Fruit fly (Drosophila melanogaster) whole organism, embryonic: ENCODE measurements around the gene CG13721.
A peak's percentile ranks its signal among the peaks of the same experiment; 100 is the strongest.

Experiments
- Ada2b ChIP-seq: fragments of 200-800 bp; sonication (Bioruptor generic); IDR thresholded peaks from 2 replicates; pipeline ENCODE4 v1.3.6; 2022; ENCODE audit warnings: missing biosample characterization, missing genetic modification characterization
- Bteb2 ChIP-seq: fragments of 200-800 bp; sonication (Bioruptor generic); optimal IDR thresholded peaks from 2 replicates; lab custom pipeline; 2016; ENCODE audit warnings: missing biosample characterization, missing genetic modification characterization
- CG10147 ChIP-seq: fragments of 200-800 bp; sonication (Bioruptor generic); optimal IDR thresholded peaks from 2 replicates; lab custom pipeline; 2019; ENCODE audit warnings: missing biosample characterization, mild to moderate bottlenecking, missing genetic modification characterization, moderate library complexity
- CG10209 ChIP-seq: fragments of 200-800 bp; sonication (Bioruptor generic); optimal IDR thresholded peaks from 3 replicates; lab custom pipeline; 2017; ENCODE audit warnings: missing biosample characterization, mild to moderate bottlenecking, missing genetic modification characterization, missing genetic modification reagents
- CG10543 ChIP-seq: fragments of 200-800 bp; sonication (Bioruptor generic); optimal IDR thresholded peaks from 3 replicates; lab custom pipeline; 2017; ENCODE audit warnings: missing biosample characterization, mild to moderate bottlenecking, missing genetic modification characterization, moderate library complexity
- CG11247 ChIP-seq: fragments of 200-800 bp; sonication (Bioruptor generic); IDR thresholded peaks from 2 replicates; pipeline ENCODE4 v1.3.6; 2022; ENCODE audit warnings: missing biosample characterization, missing genetic modification characterization
- CG12071 ChIP-seq: fragments of 200-800 bp; sonication (Bioruptor generic); optimal IDR thresholded peaks from 3 replicates; lab custom pipeline; 2018; ENCODE audit warnings: missing biosample characterization, mild to moderate bottlenecking, missing genetic modification characterization
- CG12659 ChIP-seq: fragments of 200-800 bp; sonication (Bioruptor generic); optimal IDR thresholded peaks from 3 replicates; lab custom pipeline; 2017; ENCODE audit warnings: mild to moderate bottlenecking, missing biosample characterization, missing genetic modification reagents, missing genetic modification characterization
- CG15011 ChIP-seq: fragments of 200-800 bp; sonication (Bioruptor generic); optimal IDR thresholded peaks from 3 replicates; lab custom pipeline; 2018; ENCODE audit warnings: missing biosample characterization, mild to moderate bottlenecking, missing genetic modification characterization
- CG15269 ChIP-seq: fragments of 200-800 bp; sonication (Bioruptor generic); optimal IDR thresholded peaks from 2 replicates; lab custom pipeline; 2018; ENCODE audit warnings: missing biosample characterization, mild to moderate bottlenecking, missing genetic modification characterization, moderate library complexity
- CG18619 ChIP-seq: fragments of 200-800 bp; sonication (Bioruptor generic); optimal IDR thresholded peaks from 3 replicates; lab custom pipeline; 2017; ENCODE audit warnings: missing biosample characterization, mild to moderate bottlenecking, missing genetic modification characterization
- CG2678 ChIP-seq: fragments of 200-800 bp; sonication (Bioruptor generic); optimal IDR thresholded peaks from 3 replicates; lab custom pipeline; 2019; ENCODE audit warnings: missing biosample characterization, mild to moderate bottlenecking, missing genetic modification characterization, moderate library complexity
- CG3065 ChIP-seq: fragments of 200-800 bp; sonication (Bioruptor generic); optimal IDR thresholded peaks from 2 replicates; lab custom pipeline; 2016; ENCODE audit warnings: missing biosample characterization, missing genetic modification characterization
- CG3281 ChIP-seq: fragments of 200-800 bp; sonication (Bioruptor generic); optimal IDR thresholded peaks from 3 replicates; lab custom pipeline; 2017; ENCODE audit warnings: missing biosample characterization, mild to moderate bottlenecking, missing genetic modification characterization
- CG3995 ChIP-seq: fragments of 200-800 bp; sonication (Bioruptor generic); optimal IDR thresholded peaks from 3 replicates; lab custom pipeline; 2016; ENCODE audit warnings: missing biosample characterization, missing genetic modification characterization
- CG5245 ChIP-seq: fragments of 200-800 bp; sonication (Bioruptor generic); optimal IDR thresholded peaks from 3 replicates; lab custom pipeline; 2016; ENCODE audit warnings: missing biosample characterization, missing genetic modification characterization
- CG5953 ChIP-seq: fragments of 200-800 bp; sonication (Bioruptor generic); IDR thresholded peaks from 2 replicates; pipeline ENCODE4 v1.3.6; 2022; ENCODE audit warnings: missing biosample characterization, missing genetic modification characterization
- CG7556 ChIP-seq: fragments of 200-800 bp; sonication (Bioruptor generic); optimal IDR thresholded peaks from 2 replicates; lab custom pipeline; 2017; ENCODE audit warnings: missing biosample characterization, mild to moderate bottlenecking, missing genetic modification characterization
- CG7987 ChIP-seq: fragments of 200-800 bp; sonication (Bioruptor generic); optimal IDR thresholded peaks from 2 replicates; lab custom pipeline; 2018; ENCODE audit warnings: missing biosample characterization, mild to moderate bottlenecking, missing genetic modification characterization, moderate library complexity
- Camta ChIP-seq: fragments of 200-800 bp; sonication (Bioruptor generic); optimal IDR thresholded peaks from 2 replicates; lab custom pipeline; 2016; ENCODE audit warnings: missing biosample characterization, missing genetic modification characterization
- HHEX ChIP-seq: fragments of 200-800 bp; sonication (Bioruptor generic); optimal IDR thresholded peaks from 3 replicates; lab custom pipeline; 2017; ENCODE audit warnings: missing biosample characterization, mild to moderate bottlenecking, missing genetic modification characterization, missing genetic modification reagents
- Neu2 ChIP-seq: fragments of 200-800 bp; sonication (Bioruptor generic); optimal IDR thresholded peaks from 3 replicates; lab custom pipeline; 2016; ENCODE audit warnings: missing biosample characterization, missing genetic modification characterization, borderline replicate concordance
- Opbp ChIP-seq: fragments of 200-800 bp; sonication (Bioruptor generic); IDR thresholded peaks from 3 replicates; pipeline ENCODE4 v1.3.6; 2022; ENCODE audit warnings: missing biosample characterization, missing genetic modification characterization; ENCODE audit not compliant: partially characterized antibody
- Optix ChIP-seq: fragments of 200-800 bp; sonication (Bioruptor generic); IDR thresholded peaks from 3 replicates; pipeline ENCODE4 v1.3.6; 2022; ENCODE audit warnings: missing biosample characterization, missing genetic modification characterization
- Sox102F ChIP-seq: fragments of 200-800 bp; sonication (Bioruptor generic); optimal IDR thresholded peaks from 2 replicates; lab custom pipeline; 2018; ENCODE audit warnings: missing biosample characterization, mild to moderate bottlenecking, missing genetic modification characterization, moderate library complexity
- Ssrp ChIP-seq: fragments of 200-800 bp; sonication (Bioruptor generic); optimal IDR thresholded peaks from 2 replicates; lab custom pipeline; 2018; ENCODE audit warnings: missing biosample characterization, mild to moderate bottlenecking, missing genetic modification characterization, moderate library complexity
- Xbp1 ChIP-seq: fragments of 200-800 bp; sonication (Bioruptor generic); optimal IDR thresholded peaks from 3 replicates; lab custom pipeline; 2016; ENCODE audit warnings: missing biosample characterization, mild to moderate bottlenecking, missing genetic modification characterization
- ac ChIP-seq: fragments of 200-800 bp; sonication (Bioruptor generic); optimal IDR thresholded peaks from 3 replicates; lab custom pipeline; 2017; ENCODE audit warnings: missing biosample characterization, mild to moderate bottlenecking, missing genetic modification characterization
- amos ChIP-seq: fragments of 200-800 bp; sonication (Bioruptor generic); IDR thresholded peaks from 2 replicates; pipeline ENCODE4 v1.3.6; 2022; ENCODE audit warnings: missing biosample characterization, missing genetic modification characterization; ENCODE audit not compliant: partially characterized antibody
- ase ChIP-seq: fragments of 200-800 bp; sonication (Bioruptor generic); IDR thresholded peaks from 3 replicates; pipeline ENCODE4 v1.3.6; 2022; ENCODE audit warnings: missing biosample characterization, missing genetic modification characterization
- bcd ChIP-seq: fragments of 200-800 bp; sonication (Bioruptor generic); optimal IDR thresholded peaks from 2 replicates; lab custom pipeline; 2017; ENCODE audit warnings: missing biosample characterization, mild to moderate bottlenecking, missing genetic modification characterization
- caup ChIP-seq: fragments of 200-800 bp; sonication (Bioruptor generic); optimal IDR thresholded peaks from 3 replicates; lab custom pipeline; 2017; ENCODE audit warnings: missing biosample characterization, mild to moderate bottlenecking, missing genetic modification characterization, moderate library complexity; ENCODE audit not compliant: severe bottlenecking
- cg ChIP-seq: fragments of 200-800 bp; sonication (Bioruptor generic); optimal IDR thresholded peaks from 3 replicates; lab custom pipeline; 2019; ENCODE audit warnings: missing biosample characterization, mild to moderate bottlenecking, missing genetic modification characterization, moderate library complexity
- chinmo ChIP-seq: fragments of 200-800 bp; sonication (Bioruptor generic); IDR thresholded peaks from 4 replicates; pipeline ENCODE4 v1.3.6; 2022; ENCODE audit warnings: missing biosample characterization, missing genetic modification characterization; ENCODE audit not compliant: partially characterized antibody
- crc ChIP-seq: fragments of 200-800 bp; sonication (Bioruptor generic); optimal IDR thresholded peaks from 2 replicates; lab custom pipeline; 2016; ENCODE audit warnings: missing biosample characterization, missing genetic modification characterization
- crp ChIP-seq, 2 experiments: fragments of 200-800 bp; sonication (Bioruptor generic); optimal IDR thresholded peaks; 2 replicates in 1 of 2; 3 replicates in 1 of 2; lab custom pipeline; 2017; ENCODE audit warnings: missing biosample characterization in 2 of 2, missing genetic modification characterization in 2 of 2, mild to moderate bottlenecking in 1 of 2, moderate library complexity in 1 of 2
- dm ChIP-seq: fragments of 200-800 bp; sonication (Bioruptor generic); optimal IDR thresholded peaks from 3 replicates; lab custom pipeline; 2016; ENCODE audit warnings: missing biosample characterization, missing genetic modification characterization
- ewg ChIP-seq: fragments of 200-800 bp; sonication (Bioruptor generic); optimal IDR thresholded peaks from 3 replicates; lab custom pipeline; 2017; ENCODE audit warnings: mild to moderate bottlenecking, missing biosample characterization, missing genetic modification reagents, missing genetic modification characterization
- fd64A ChIP-seq: fragments of 200-800 bp; sonication (Bioruptor generic); optimal IDR thresholded peaks from 3 replicates; lab custom pipeline; 2018; ENCODE audit warnings: missing biosample characterization, mild to moderate bottlenecking, missing genetic modification characterization
- hkb ChIP-seq, 2 experiments: fragments of 200-800 bp in 1 of 2; fragments of >200 bp in 1 of 2; sonication (Bioruptor generic) in 1 of 2; IDR thresholded peaks in 1 of 2; optimal IDR thresholded peaks in 1 of 2; 2 replicates each; pipeline versions ENCODE4 v1.3.6 to Lab custom; 2017 to 2022; ENCODE audit warnings: missing biosample characterization in 1 of 2, missing genetic modification characterization in 1 of 2
- ind ChIP-seq: fragments of 200-800 bp; sonication (Bioruptor generic); optimal IDR thresholded peaks from 3 replicates; lab custom pipeline; 2016; ENCODE audit warnings: missing biosample characterization, missing genetic modification characterization
- jigr1 ChIP-seq: fragments of 200-800 bp; sonication (Bioruptor generic); IDR thresholded peaks from 3 replicates; pipeline ENCODE4 v1.3.6; 2022; ENCODE audit warnings: missing biosample characterization, missing genetic modification characterization
- luna ChIP-seq: fragments of 200-800 bp; sonication (Bioruptor generic); optimal IDR thresholded peaks from 2 replicates; lab custom pipeline; 2016; ENCODE audit warnings: missing biosample characterization, missing genetic modification characterization
- nau ChIP-seq: fragments of 200-800 bp; sonication (Bioruptor generic); optimal IDR thresholded peaks from 3 replicates; lab custom pipeline; 2017; ENCODE audit warnings: missing biosample characterization, mild to moderate bottlenecking, missing genetic modification characterization, missing genetic modification reagents
- org-1 ChIP-seq: fragments of 200-800 bp; sonication (Bioruptor generic); optimal IDR thresholded peaks from 2 replicates; lab custom pipeline; 2017; ENCODE audit warnings: missing biosample characterization, missing genetic modification characterization
- scrt ChIP-seq: fragments of 200-800 bp; sonication (Bioruptor generic); optimal IDR thresholded peaks from 2 replicates; lab custom pipeline; 2018; ENCODE audit warnings: missing biosample characterization, mild to moderate bottlenecking, missing genetic modification characterization, moderate library complexity
- sisA ChIP-seq: fragments of 200-800 bp; sonication (Bioruptor generic); IDR thresholded peaks from 2 replicates; pipeline ENCODE4 v1.3.6; 2022; ENCODE audit warnings: missing biosample characterization, missing genetic modification characterization
- sna ChIP-seq: fragments of 200-800 bp; sonication (Bioruptor generic); IDR thresholded peaks from 2 replicates; pipeline ENCODE4 v1.3.6; 2022; ENCODE audit warnings: missing biosample characterization, missing genetic modification characterization; ENCODE audit not compliant: partially characterized antibody
- tio ChIP-seq: fragments of 200-800 bp; sonication (Bioruptor generic); optimal IDR thresholded peaks from 2 replicates; lab custom pipeline; 2017; ENCODE audit warnings: missing biosample characterization, missing genetic modification characterization, inconsistent platforms

CG13721 gene

DNA sequence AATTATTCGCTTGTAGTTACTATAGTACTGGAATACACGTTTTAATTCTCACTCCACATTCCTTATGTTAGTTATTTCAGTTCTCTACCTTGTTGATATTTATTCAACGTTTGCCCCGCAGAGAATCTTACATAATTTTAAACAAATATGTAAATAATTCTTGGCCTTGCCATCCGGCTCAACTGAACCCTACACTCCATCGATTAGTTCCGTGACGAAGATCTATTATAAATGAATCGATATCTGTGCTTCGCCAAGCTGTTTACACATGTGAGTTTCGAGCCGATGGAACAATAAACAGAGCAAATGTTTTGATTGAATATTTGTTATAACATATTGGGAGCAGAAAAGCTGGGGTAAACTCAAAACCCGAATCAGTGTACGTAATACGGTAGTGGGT is 24.2 kb upstream of the CG13721 start (continued):
- TF ChIP-seq caup (peak; percentile 63), crc (peak; percentile 49), CG12659 (GFP tag; lab: Kevin White, UChicago) (peak; percentile 4), Neu2 (no peak), hkb (optimal IDR thresholded peaks at IDR 0.05; lab: Kevin White, UChicago) (no peak), hkb (GFP tag; IDR thresholded peaks at IDR 0.05; lab: Robert Waterston, UW) (peak; percentile 76), CG10209 (GFP tag; lab: Kevin White, UChicago) (peak; percentile 47), CG10543 (GFP tag; lab: Kevin White, UChicago) (no peak), Ada2b (GFP tag; lab: Robert Waterston, UW) (0 out of 2 replicates have a peak, but pooled peaks have one; percentile 17), crp (GFP tag; optimal IDR thresholded peaks at IDR 0.05; lab: Kevin White, UChicago) (no peak), ac (GFP tag; lab: Kevin White, UChicago) (no peak), ind (GFP tag; lab: Kevin White, UChicago) (no peak), CG3065 (GFP tag; lab: Kevin White, UChicago) (no peak), CG11247 (GFP tag; lab: Robert Waterston, UW) (0 out of 2 replicates have a peak, but pooled peaks have one; percentile 5), CG3281 (peak; percentile 64), ewg (GFP tag; lab: Kevin White, UChicago) (no peak), dm (no peak), Bteb2 (GFP tag; lab: Kevin White, UChicago) (peak; percentile 27), nau (GFP tag; lab: Kevin White, UChicago) (peak; percentile 47), Sox102F (GFP tag; lab: Kevin White, UChicago) (peak; percentile 2), CG7987 (peak; percentile 70), CG15269 (tag; lab: Kevin White, UChicago) (peak; percentile 27), Optix (GFP tag; lab: Robert Waterston, UW) (no peak), Xbp1 (no peak), luna (GFP tag; lab: Kevin White, UChicago) (peak; percentile 40), tio (GFP tag; lab: Kevin White, UChicago) (no peak), Camta (GFP tag; lab: Kevin White, UChicago) (peak; percentile 58), sna (GFP tag; lab: Robert Waterston, UW) (no peak), CG5953 (GFP tag; lab: Robert Waterston, UW) (no peak), CG2678 (peak; percentile 62), CG18619 (peak; percentile 3), ase (GFP tag; lab: Robert Waterston, UW) (no peak), fd64A (GFP tag; lab: Kevin White, UChicago) (peak; percentile 25), amos (GFP tag; lab: Robert Waterston, UW) (no peak), Ssrp (tag; lab: Kevin White, UChicago) (no peak), org-1 (GFP tag; lab: Kevin White, UChicago) (peak; percentile 20), sisA (GFP tag; lab: Robert Waterston, UW) (no peak), scrt (GFP tag; lab: Kevin White, UChicago) (peak; percentile 36), CG5245 (no peak), cg (GFP tag; lab: Kevin White, UChicago) (no peak), CG15011 (GFP tag; lab: Kevin White, UChicago) (peak; percentile 31), HHEX (peak; percentile 59), CG3995 (no peak), bcd (GFP tag; lab: Kevin White, UChicago) (peak; percentile 29), CG10147 (GFP tag; lab: Kevin White, UChicago) (peak; percentile 13), CG7556 (GFP tag; lab: Kevin White, UChicago) (peak; percentile 15), CG12071 (peak; percentile 62), chinmo (GFP tag; lab: Robert Waterston, UW) (peak; percentile 39; the same call in 1 of the 4 replicates), Opbp (GFP tag; lab: Robert Waterston, UW) (no peak), jigr1 (GFP tag; lab: Robert Waterston, UW) (no peak)
